Worm (Caenorhabditis elegans) whole organism, young adult: ENCODE results near the gene F49C5.11.

ENCODE experiments used
- F10E7.11 ChIP-seq: sonication (generic microtip); optimal IDR thresholded peaks from 2 replicates; lab custom pipeline; 2017; ENCODE audit warnings: mild to moderate bottlenecking, missing genetic modification characterization, moderate library complexity, missing compliant biosample characterization
- T26A5.8 ChIP-seq: sonication (generic microtip); optimal IDR thresholded peaks from 2 replicates; lab custom pipeline; 2016; ENCODE audit warnings: missing genetic modification characterization, missing compliant biosample characterization
- ama-1 ChIP-seq, 3 experiments: fragments of 150-350 bp in 1 of 3; sonication (generic microtip) in 2 of 3; optimal IDR thresholded peaks; 2 replicates each; lab custom pipeline; 2014 to 2018; ENCODE audit warnings: missing biosample characterization in 2 of 3, missing genetic modification characterization in 2 of 3, missing genetic modification reagents in 2 of 3
- atf-7 ChIP-seq: sonication (generic microtip); optimal IDR thresholded peaks from 2 replicates; lab custom pipeline; 2017; ENCODE audit warnings: mild to moderate bottlenecking, missing genetic modification characterization, missing compliant biosample characterization
- attf-6 ChIP-seq: fragments of 200-800 bp; sonication (Bioruptor generic); IDR thresholded peaks from 2 replicates; pipeline ENCODE4 v1.3.6; 2022; ENCODE audit warnings: missing genetic modification reagents, missing genetic modification characterization, missing compliant biosample characterization
- ceh-58 ChIP-seq: fragments of 200-800 bp; sonication (Bioruptor generic); IDR thresholded peaks from 2 replicates; pipeline ENCODE4 v1.3.6; 2022; ENCODE audit warnings: missing genetic modification characterization, missing compliant biosample characterization
- hlh-12 ChIP-seq: sonication (generic microtip); optimal IDR thresholded peaks from 2 replicates; lab custom pipeline; 2016; ENCODE audit warnings: missing genetic modification characterization, missing compliant biosample characterization
- nhr-120 ChIP-seq: fragments of 200-800 bp; sonication (Bioruptor generic); IDR thresholded peaks from 2 replicates; pipeline ENCODE4 v1.3.6; 2022; ENCODE audit warnings: missing genetic modification characterization, missing compliant biosample characterization
- unc-130 ChIP-seq: sonication (generic microtip); optimal IDR thresholded peaks from 2 replicates; lab custom pipeline; 2016; ENCODE audit warnings: missing genetic modification reagents, missing genetic modification characterization, missing compliant biosample characterization
- ztf-18 ChIP-seq: sonication (generic microtip); optimal IDR thresholded peaks from 2 replicates; lab custom pipeline; 2016; ENCODE audit warnings: missing genotype, mild to moderate bottlenecking, missing genetic modification characterization, missing compliant biosample characterization
- ztf-28 ChIP-seq: fragments of 200-800 bp; sonication (Bioruptor generic); IDR thresholded peaks from 2 replicates; pipeline ENCODE4 v1.3.6; 2022; ENCODE audit warnings: missing genetic modification reagents, missing genetic modification characterization, missing compliant biosample characterization

DNA sequence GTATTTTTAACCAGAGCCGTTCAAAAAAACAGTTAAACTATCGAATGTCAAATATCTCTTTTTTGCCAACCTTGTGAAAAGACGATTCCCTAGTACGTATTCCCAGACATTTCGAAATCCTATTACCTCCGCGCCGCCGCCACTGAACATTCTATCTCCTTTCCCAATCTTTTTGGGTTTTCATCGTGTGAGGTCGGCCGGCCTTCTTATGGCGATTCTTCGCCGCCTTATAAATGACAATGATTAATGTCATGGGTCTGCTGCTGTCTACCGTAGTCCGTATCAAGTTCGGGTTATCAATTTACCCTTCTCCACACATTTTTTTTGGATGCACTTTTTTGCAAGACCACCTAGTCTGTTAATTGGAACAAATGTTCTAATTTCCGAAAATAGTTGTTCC lies 6.1 kb upstream of the F49C5.11 start:
- no peak for TF ChIP-seq attf-6
- no peak for TF ChIP-seq ceh-58 (GFP tag; lab: Robert Waterston, UW)
- TF ChIP-seq ama-1 (optimal IDR thresholded peaks at IDR 0.05; lab: Kevin White, UChicago): no peak
- no peak for TF ChIP-seq ama-1 (GFP tag; optimal IDR thresholded peaks at IDR 0.05; lab: Kevin White, UChicago)
- no peak for TF ChIP-seq F10E7.11
- no peak for TF ChIP-seq T26A5.8 (tag; lab: Kevin White, UChicago)
- no peak for TF ChIP-seq hlh-12 (tag; lab: Kevin White, UChicago)
- TF ChIP-seq nhr-120 (GFP tag; lab: Robert Waterston, UW): no peak
- TF ChIP-seq ztf-18 (tag; lab: Kevin White, UChicago): no peak
- no peak for TF ChIP-seq atf-7 (tag; lab: Kevin White, UChicago)
- TF ChIP-seq unc-130: no peak
- no peak for TF ChIP-seq ztf-28 (GFP tag; lab: Robert Waterston, UW)
